Worm (Caenorhabditis elegans) whole organism, mixed stage, embryonic: ENCODE results near the gene tbg-1.

Source experiments
- M03D4.4 ChIP-seq: sonication (generic microtip); optimal IDR thresholded peaks from 2 replicates; lab custom pipeline; 2017; ENCODE audit warnings: mild to moderate bottlenecking, missing genetic modification characterization, missing compliant biosample characterization
- blmp-1 ChIP-seq: fragments of 150-350 bp; optimal IDR thresholded peaks from 2 replicates; lab custom pipeline; 2014; ENCODE audit warnings: missing biosample characterization, missing genetic modification characterization
- ceh-39 ChIP-seq: fragments of 150-350 bp; optimal IDR thresholded peaks from 2 replicates; lab custom pipeline; 2014; ENCODE audit warnings: missing biosample characterization, missing genetic modification characterization
- ceh-43 ChIP-seq: fragments of 200-800 bp; sonication (Bioruptor generic); optimal IDR thresholded peaks from 2 replicates; lab custom pipeline; 2018; ENCODE audit warnings: mild to moderate bottlenecking, missing genetic modification characterization, moderate library complexity, missing compliant biosample characterization
- ceh-83 ChIP-seq: fragments of 200-800 bp; sonication (Bioruptor generic); optimal IDR thresholded peaks from 2 replicates; lab custom pipeline; 2018; ENCODE audit warnings: mild to moderate bottlenecking, missing genetic modification characterization, missing compliant biosample characterization
- ces-1 ChIP-seq: fragments of 150-350 bp; optimal IDR thresholded peaks from 2 replicates; lab custom pipeline; 2014; ENCODE audit warnings: missing biosample characterization, missing genetic modification reagents, missing genetic modification characterization
- cnd-1 ChIP-seq: fragments of 200-800 bp; sonication (Bioruptor generic); optimal IDR thresholded peaks from 2 replicates; lab custom pipeline; 2018; ENCODE audit warnings: mild to moderate bottlenecking, missing genetic modification characterization, missing compliant biosample characterization
- drap-1 ChIP-seq: fragments of 200-800 bp; sonication (Bioruptor generic); optimal IDR thresholded peaks from 3 replicates; lab custom pipeline; 2018; ENCODE audit warnings: mild to moderate bottlenecking, missing genetic modification characterization, missing compliant biosample characterization
- elt-1 ChIP-seq: sonication (generic microtip); optimal IDR thresholded peaks from 2 replicates; lab custom pipeline; 2017; ENCODE audit warnings: missing genetic modification characterization, mild to moderate bottlenecking, missing compliant biosample characterization, antibody characterized with exemption, moderate library complexity, borderline replicate concordance; ENCODE audit not compliant: insufficient read depth
- elt-3 ChIP-seq: fragments of 150-350 bp; optimal IDR thresholded peaks from 2 replicates; lab custom pipeline; 2014; ENCODE audit warnings: missing biosample characterization, missing genetic modification characterization
- ham-2 ChIP-seq: fragments of 200-800 bp; sonication (Bioruptor generic); optimal IDR thresholded peaks from 2 replicates; lab custom pipeline; 2018; ENCODE audit warnings: mild to moderate bottlenecking, missing genetic modification characterization, missing compliant biosample characterization
- lin-13 ChIP-seq: fragments of 150-350 bp; optimal IDR thresholded peaks from 2 replicates; lab custom pipeline; 2014; ENCODE audit warnings: missing biosample characterization, missing genetic modification characterization
- lsy-2 ChIP-seq: fragments of 150-350 bp; optimal IDR thresholded peaks from 2 replicates; lab custom pipeline; 2014; ENCODE audit warnings: missing biosample characterization, missing genetic modification characterization
- mab-5 ChIP-seq: fragments of 150-350 bp; optimal IDR thresholded peaks from 2 replicates; lab custom pipeline; 2014; ENCODE audit warnings: missing biosample characterization, missing genetic modification characterization
- mep-1 ChIP-seq: fragments of 150-350 bp; optimal IDR thresholded peaks from 2 replicates; lab custom pipeline; 2017; ENCODE audit warnings: missing biosample characterization, missing genetic modification reagents, missing genetic modification characterization, inconsistent platforms
- mls-2 ChIP-seq: sonication (generic microtip); optimal IDR thresholded peaks from 2 replicates; lab custom pipeline; 2016; ENCODE audit warnings: mild to moderate bottlenecking, missing genetic modification characterization, moderate library complexity, missing compliant biosample characterization
- nhr-237 ChIP-seq: fragments of 150-350 bp; optimal IDR thresholded peaks from 2 replicates; lab custom pipeline; 2014; ENCODE audit warnings: missing biosample characterization, missing genetic modification characterization
- pha-4 ChIP-seq: fragments of 150-350 bp; optimal IDR thresholded peaks from 2 replicates; lab custom pipeline; 2018; ENCODE audit warnings: missing biosample characterization, missing genetic modification reagents, missing genetic modification characterization
- snpc-4 ChIP-seq: fragments of 150-350 bp; optimal IDR thresholded peaks from 2 replicates; lab custom pipeline; 2014; ENCODE audit warnings: missing biosample characterization, missing genetic modification characterization
- sptf-1 ChIP-seq: sonication (generic microtip); optimal IDR thresholded peaks from 2 replicates; lab custom pipeline; 2017; ENCODE audit warnings: mild to moderate bottlenecking, missing genetic modification characterization, moderate library complexity, missing compliant biosample characterization
- tbx-8 ChIP-seq: fragments of 200-800 bp; sonication (Bioruptor generic); optimal IDR thresholded peaks from 2 replicates; lab custom pipeline; 2018; ENCODE audit warnings: mild to moderate bottlenecking, missing genetic modification characterization, moderate library complexity, missing compliant biosample characterization
- unc-120 ChIP-seq: sonication (generic microtip); optimal IDR thresholded peaks from 2 replicates; lab custom pipeline; 2017; ENCODE audit warnings: missing genetic modification characterization, missing compliant biosample characterization; ENCODE audit not compliant: poor library complexity, severe bottlenecking
- unc-39 ChIP-seq: fragments of 150-350 bp; optimal IDR thresholded peaks from 2 replicates; lab custom pipeline; 2014; ENCODE audit warnings: missing biosample characterization, missing genetic modification characterization
- unc-62 ChIP-seq: fragments of 150-350 bp; optimal IDR thresholded peaks from 2 replicates; lab custom pipeline; 2014; ENCODE audit warnings: missing biosample characterization, missing genetic modification reagents, missing genetic modification characterization
- zip-8 ChIP-seq: fragments of 150-350 bp; optimal IDR thresholded peaks from 2 replicates; lab custom pipeline; 2014; ENCODE audit warnings: missing biosample characterization, missing genetic modification characterization
- ztf-11 ChIP-seq: fragments of 150-350 bp; optimal IDR thresholded peaks from 2 replicates; lab custom pipeline; 2014; ENCODE audit warnings: missing biosample characterization, missing genetic modification characterization

Gene tbg-1

ce11 chrIII:9629054-9629453 lies at the start of gene tbg-1:
TSS of gene tbg-1 (minus strand) at chrIII:9629154.
- TF ChIP-seq snpc-4 (no peak), ztf-11 (tag; lab: Kevin White, UChicago) (no peak), sptf-1 (tag; lab: Kevin White, UChicago) (no peak), lin-13 (tag; lab: Kevin White, UChicago) (no peak), tbx-8 (GFP tag; lab: Kevin White, UChicago) (no peak), elt-1 (tag; lab: Kevin White, UChicago) (no peak), ces-1 (GFP tag; lab: Kevin White, UChicago) (no peak), zip-8 (tag; lab: Kevin White, UChicago) (no peak)
- TF ChIP-seq, all 35 proteins: peak for 0

ce11 chrIII:9669546-9669945 lies 40.6 kb upstream of the tbg-1 start:
- TF ChIP-seq elt-1 (tag; lab: Kevin White, UChicago), result no peak
- TF ChIP-seq ceh-83, result no peak
- TF ChIP-seq mab-5, result no peak
- TF ChIP-seq mls-2 (tag; lab: Kevin White, UChicago), result no peak
- TF ChIP-seq ces-1 (GFP tag; lab: Kevin White, UChicago), result no peak
- TF ChIP-seq lsy-2 (tag; lab: Kevin White, UChicago), result no peak
- no peak for TF ChIP-seq cnd-1
- TF ChIP-seq pha-4 (tag; lab: Kevin White, UChicago), result no peak
- TF ChIP-seq ham-2 (GFP tag; lab: Kevin White, UChicago), result no peak

- TF ChIP-seq ces-1 (GFP tag; lab: Kevin White, UChicago) (peak; percentile 19), tbx-8 (GFP tag; lab: Kevin White, UChicago) (no peak), sptf-1 (tag; lab: Kevin White, UChicago) (peak; percentile 75), drap-1 (GFP tag; lab: Kevin White, UChicago) (no peak), unc-62 (GFP tag; lab: Kevin White, UChicago) (peak; percentile 20), lin-13 (tag; lab: Kevin White, UChicago) (peak; percentile 20), mab-5 (no peak), lsy-2 (tag; lab: Kevin White, UChicago) (peak; percentile 38), M03D4.4 (tag; lab: Kevin White, UChicago) (peak; percentile 50), elt-1 (tag; lab: Kevin White, UChicago) (peak; percentile 35), mls-2 (tag; lab: Kevin White, UChicago) (peak; percentile 54), ham-2 (GFP tag; lab: Kevin White, UChicago) (peak; percentile 98), unc-120 (tag; lab: Kevin White, UChicago) (peak; percentile 84), snpc-4 (no peak), nhr-237 (tag; lab: Kevin White, UChicago) (peak; percentile 20), ceh-39 (no peak)
Observed at ce11 chrIII:9667591-9668265, 38.8 kb upstream of the tbg-1 start, which contains the start of gene C07A9.9. TSS of gene C07A9.9 (minus strand) at chrIII:9667641.

- TF ChIP-seq unc-62 (GFP tag; lab: Kevin White, UChicago) (peak; percentile 66), mep-1 (tag; lab: Kevin White, UChicago) (peak; percentile 18), lin-13 (tag; lab: Kevin White, UChicago) (no peak), unc-120 (tag; lab: Kevin White, UChicago) (peak; percentile 14)
Observed at ce11 chrIII:9666668-9667067, 37.7 kb upstream of the tbg-1 start.

ce11 chrIII:9666239-9666638 lies 37.3 kb upstream of the tbg-1 start:
- TF ChIP-seq cnd-1, result no peak
- no peak for TF ChIP-seq elt-3
- no peak for TF ChIP-seq ceh-43 (GFP tag; lab: Kevin White, UChicago)
- TF ChIP-seq mep-1 (tag; lab: Kevin White, UChicago), result no peak
- no peak for TF ChIP-seq zip-8 (tag; lab: Kevin White, UChicago)

- TF ChIP-seq unc-120 (tag; lab: Kevin White, UChicago) (peak; percentile 19), ceh-39 (no peak), unc-62 (GFP tag; lab: Kevin White, UChicago) (peak; percentile 18), unc-39 (no peak), blmp-1 (tag; lab: Kevin White, UChicago) (no peak)
Observed at ce11 chrIII:9665490-9666179, 36.7 kb upstream of the tbg-1 start.
